Worm (Caenorhabditis elegans): ENCODE results near the gene mbr-1.

Gene mbr-1

DNA sequence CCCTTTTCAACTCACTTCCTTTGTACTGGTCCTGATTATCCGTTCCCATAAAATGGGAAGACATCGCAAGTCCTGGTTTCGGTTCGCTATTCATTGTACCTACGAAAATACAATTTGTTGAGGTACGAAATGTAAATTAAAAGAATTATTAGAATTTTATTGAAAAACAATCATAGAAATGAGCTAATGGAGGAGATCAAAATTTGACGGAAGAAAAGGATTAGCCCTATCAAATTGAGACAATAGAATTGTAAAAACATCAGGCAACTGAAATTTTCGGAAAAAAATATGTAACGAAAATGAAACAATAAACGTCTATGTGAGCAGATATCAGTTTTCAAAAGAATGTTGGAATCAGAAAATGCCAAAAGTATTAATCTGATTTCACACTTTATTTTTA, at the start of gene mbr-1:
Gene mbr-1 (minus strand): TSS at position 101 of the 400 bp plus-strand sequence.
- no peak for TF ChIP-seq pax-3 (tag; optimal IDR thresholded peaks at IDR 0.05)
- no peak for TF ChIP-seq aly-2 (tag; optimal IDR thresholded peaks at IDR 0.05)
- no peak for TF ChIP-seq ceh-90 (tag; optimal IDR thresholded peaks at IDR 0.05)
- TF ChIP-seq sup-37 (GFP tag; optimal IDR thresholded peaks at IDR 0.05): no peak
- no peak for TF ChIP-seq unc-30 (tag; optimal IDR thresholded peaks at IDR 0.05)
- no peak for TF ChIP-seq nhr-20 (tag; optimal IDR thresholded peaks at IDR 0.05)
- no peak for TF ChIP-seq jun-1 (tag; optimal IDR thresholded peaks at IDR 0.05)
- no peak for TF ChIP-seq tlp-1 (tag; optimal IDR thresholded peaks at IDR 0.05)
- no peak for TF ChIP-seq ces-1 (GFP tag; optimal IDR thresholded peaks at IDR 0.05)
- TF ChIP-seq nhr-237 (tag; optimal IDR thresholded peaks at IDR 0.05): no peak

DNA sequence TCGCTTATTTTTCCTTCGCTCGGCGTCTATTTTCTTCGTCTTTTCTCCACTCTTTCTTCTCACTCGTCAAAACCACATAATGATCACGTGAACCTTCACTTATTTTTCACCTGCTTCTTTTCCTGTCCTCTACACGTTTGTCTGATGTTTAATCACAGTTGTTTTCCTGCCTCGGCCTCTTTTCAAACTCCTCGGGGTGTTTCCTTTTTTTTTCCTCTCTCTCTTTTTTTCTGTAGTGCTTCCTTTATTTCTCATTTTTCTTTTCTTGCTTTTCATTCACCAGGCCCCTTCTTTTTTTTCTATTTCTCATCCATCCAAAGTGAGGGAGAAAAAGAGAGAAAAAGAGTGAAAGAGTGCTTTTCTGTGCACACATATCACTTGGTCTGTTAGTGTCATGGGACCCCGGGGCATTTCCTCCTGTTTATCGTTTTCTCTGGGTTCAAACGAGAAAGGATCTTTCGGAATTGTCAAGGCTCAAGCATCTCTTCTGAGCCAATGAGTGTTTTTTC, 49.2 kb upstream of the mbr-1 start:
- TF ChIP-seq ets-5 (GFP tag; IDR thresholded peaks at IDR 0.05) (no peak), vab-15 (tag; optimal IDR thresholded peaks at IDR 0.05) (peak; percentile 46), elt-2 (tag; optimal IDR thresholded peaks at IDR 0.05) (peak; percentile 45), egl-27 (tag; optimal IDR thresholded peaks at IDR 0.05) (peak; percentile 9 to 68), blmp-1 (tag; optimal IDR thresholded peaks at IDR 0.05) (peak; percentile 100), ztf-11 (tag; optimal IDR thresholded peaks at IDR 0.05) (no peak), fos-1 (tag; optimal IDR thresholded peaks at IDR 0.05) (peak; percentile 23), aly-2 (tag; optimal IDR thresholded peaks at IDR 0.05) (peak; percentile 13), nhr-47 (tag; optimal IDR thresholded peaks at IDR 0.05) (peak; percentile 93), elt-3 (tag; optimal IDR thresholded peaks at IDR 0.05) (peak in 3 of 6 experiments; percentile 4 to 95 (median 73)), hlh-4 (tag; optimal IDR thresholded peaks at IDR 0.05) (no peak), mab-9 (GFP tag; IDR thresholded peaks at IDR 0.05) (no peak), sup-37 (GFP tag; optimal IDR thresholded peaks at IDR 0.05) (peak; percentile 67), mef-2 (tag; optimal IDR thresholded peaks at IDR 0.05) (peak; percentile 71), ceh-88 (GFP tag; IDR thresholded peaks at IDR 0.05) (peak; percentile 61; the same call in 1 of the 2 replicates), C16A3.4 (tag; optimal IDR thresholded peaks at IDR 0.05) (peak; percentile 67), hpl-2 (GFP tag; optimal IDR thresholded peaks at IDR 0.05) (no peak), lin-39 (tag; optimal IDR thresholded peaks at IDR 0.05) (peak; percentile 78), aha-1 (tag; optimal IDR thresholded peaks at IDR 0.05) (peak; percentile 17), irx-1 (tag; optimal IDR thresholded peaks at IDR 0.05) (peak; percentile 89), F16B12.6 (tag; optimal IDR thresholded peaks at IDR 0.05) (no peak), lsy-2 (tag; optimal IDR thresholded peaks at IDR 0.05) (peak; percentile 83 to 91), snpc-4 (tag; optimal IDR thresholded peaks at IDR 0.05) (peak; percentile 29), sptf-1 (tag; optimal IDR thresholded peaks at IDR 0.05) (no peak), nhr-84 (tag; optimal IDR thresholded peaks at IDR 0.05) (no peak), ama-1 (optimal IDR thresholded peaks at IDR 0.05) (peak; percentile 3), ceh-8 (GFP tag; optimal IDR thresholded peaks at IDR 0.05) (peak; percentile 61), tbx-2 (tag; optimal IDR thresholded peaks at IDR 0.05) (peak; percentile 96), rnt-1 (tag; optimal IDR thresholded peaks at IDR 0.05) (peak; percentile 81), pqm-1 (tag; optimal IDR thresholded peaks at IDR 0.05) (no peak), C04F5.9 (tag; optimal IDR thresholded peaks at IDR 0.05) (peak; percentile 67), nhr-12 (tag; optimal IDR thresholded peaks at IDR 0.05) (no peak), nhr-90 (tag; optimal IDR thresholded peaks at IDR 0.05; ENCODE audit: poor library complexity) (peak; percentile 76), lir-3 (tag; optimal IDR thresholded peaks at IDR 0.05; ENCODE audit: poor library complexity) (peak; percentile 40), skn-1 (tag; optimal IDR thresholded peaks at IDR 0.05) (peak; percentile 75), nhr-85 (tag) (peak; percentile 97), lin-14 (GFP tag; optimal IDR thresholded peaks at IDR 0.05) (peak; percentile 99), lin-35 (GFP tag; optimal IDR thresholded peaks at IDR 0.05) (peak; percentile 41 to 75), tlp-1 (tag; optimal IDR thresholded peaks at IDR 0.05) (no peak), swsn-7 (tag; optimal IDR thresholded peaks at IDR 0.05) (peak; percentile 87), zag-1 (tag; optimal IDR thresholded peaks at IDR 0.05) (no peak), nhr-71 (tag; optimal IDR thresholded peaks at IDR 0.05) (peak; percentile 99), ztf-4 (tag; optimal IDR thresholded peaks at IDR 0.05) (peak; percentile 74), fkh-8 (tag; optimal IDR thresholded peaks at IDR 0.05) (peak; percentile 92), C34B4.2 (tag; optimal IDR thresholded peaks at IDR 0.05) (no peak)
